Worm (Caenorhabditis elegans) whole organism, L1 larva: Measurements from ENCODE around the gene C31H2.4.

Source experiments
- C04F5.9 ChIP-seq: sonication (generic microtip); optimal IDR thresholded peaks from 2 replicates; lab custom pipeline; 2016; ENCODE audit warnings: missing genetic modification characterization, missing compliant biosample characterization
- C34B4.2 ChIP-seq: sonication (generic microtip); optimal IDR thresholded peaks from 2 replicates; lab custom pipeline; 2017; ENCODE audit warnings: mild to moderate bottlenecking, missing genetic modification characterization, missing compliant biosample characterization
- Y116A8C.19 ChIP-seq: sonication (generic microtip); optimal IDR thresholded peaks from 2 replicates; lab custom pipeline; 2016; ENCODE audit warnings: missing compliant biosample characterization, missing genetic modification characterization, borderline replicate concordance
- alr-1 ChIP-seq: fragments of 200-800 bp; sonication (Bioruptor generic); optimal IDR thresholded peaks from 2 replicates; lab custom pipeline; 2018; ENCODE audit warnings: borderline replicate concordance, mild to moderate bottlenecking, missing genetic modification characterization, missing compliant biosample characterization
- aly-2 ChIP-seq: fragments of 150-350 bp; optimal IDR thresholded peaks from 2 replicates; lab custom pipeline; 2014; ENCODE audit warnings: missing biosample characterization, missing genetic modification characterization
- ceh-63 ChIP-seq: fragments of 200-800 bp; sonication (Bioruptor generic); optimal IDR thresholded peaks from 2 replicates; lab custom pipeline; 2018; ENCODE audit warnings: mild to moderate bottlenecking, missing genetic modification characterization, missing compliant biosample characterization
- ceh-88 ChIP-seq: fragments of 200-800 bp; sonication (Bioruptor generic); IDR thresholded peaks from 2 replicates; pipeline ENCODE4 v1.3.6; 2022; ENCODE audit warnings: missing genetic modification characterization, missing compliant biosample characterization
- ceh-90 ChIP-seq: sonication (generic microtip); optimal IDR thresholded peaks from 2 replicates; lab custom pipeline; 2016; ENCODE audit warnings: missing genetic modification characterization, missing compliant biosample characterization
- dpl-1 ChIP-seq, 3 experiments: fragments of 150-350 bp in 2 of 3; sonication (generic microtip) in 1 of 3; optimal IDR thresholded peaks; 2 replicates each; lab custom pipeline; 2014 to 2017; ENCODE audit warnings: missing biosample characterization in 3 of 3, missing genetic modification characterization in 3 of 3, missing genetic modification reagents in 3 of 3
- egl-27 ChIP-seq, 2 experiments: fragments of 150-350 bp in 1 of 2; sonication (generic microtip); optimal IDR thresholded peaks; 3 replicates each; lab custom pipeline; 2017 to 2018; ENCODE audit warnings: missing biosample characterization in 2 of 2, missing genetic modification characterization in 2 of 2, missing genetic modification reagents in 2 of 2
- ets-5 ChIP-seq: fragments of 200-800 bp; sonication (Bioruptor generic); IDR thresholded peaks from 2 replicates; pipeline ENCODE4 v1.3.6; 2022; ENCODE audit warnings: missing genetic modification characterization, missing compliant biosample characterization
- fkh-4 ChIP-seq: sonication (generic microtip); optimal IDR thresholded peaks from 2 replicates; lab custom pipeline; 2016; ENCODE audit warnings: missing compliant biosample characterization, missing genetic modification characterization, borderline replicate concordance
- fkh-8 ChIP-seq: sonication (generic microtip); optimal IDR thresholded peaks from 2 replicates; lab custom pipeline; 2016; ENCODE audit warnings: mild to moderate bottlenecking, missing genetic modification characterization, missing compliant biosample characterization
- grh-1 ChIP-seq: fragments of 200-800 bp; sonication (Bioruptor generic); IDR thresholded peaks from 2 replicates; pipeline ENCODE4 v1.3.6; 2022; ENCODE audit warnings: missing genetic modification reagents, missing genetic modification characterization, missing compliant biosample characterization
- hpl-2 ChIP-seq: fragments of 150-350 bp; optimal IDR thresholded peaks from 2 replicates; lab custom pipeline; 2014; ENCODE audit warnings: missing biosample characterization, missing genetic modification reagents, missing genetic modification characterization
- isw-1 ChIP-seq: fragments of 200-800 bp; sonication (Bioruptor generic); IDR thresholded peaks from 2 replicates; pipeline ENCODE4 v1.3.6; 2022; ENCODE audit warnings: missing genetic modification characterization, missing compliant biosample characterization
- lin-13 ChIP-seq: fragments of 150-350 bp; optimal IDR thresholded peaks from 2 replicates; lab custom pipeline; 2014; ENCODE audit warnings: missing biosample characterization, missing genetic modification reagents, missing genetic modification characterization
- lin-14 ChIP-seq: fragments of 200-800 bp; sonication (Bioruptor generic); optimal IDR thresholded peaks from 2 replicates; lab custom pipeline; 2018; ENCODE audit warnings: mild to moderate bottlenecking, missing genetic modification characterization, moderate library complexity, missing compliant biosample characterization
- lin-39 ChIP-seq: fragments of 150-350 bp; optimal IDR thresholded peaks from 2 replicates; lab custom pipeline; 2014; ENCODE audit warnings: missing biosample characterization, missing genetic modification reagents, missing genetic modification characterization
- mef-2 ChIP-seq: fragments of 150-350 bp; optimal IDR thresholded peaks from 2 replicates; lab custom pipeline; 2014; ENCODE audit warnings: missing biosample characterization, missing genetic modification characterization
- mep-1 ChIP-seq: fragments of 150-350 bp; optimal IDR thresholded peaks from 2 replicates; lab custom pipeline; 2014; ENCODE audit warnings: missing biosample characterization, missing genetic modification characterization
- nhr-11 ChIP-seq: fragments of 150-350 bp; optimal IDR thresholded peaks from 2 replicates; lab custom pipeline; 2014; ENCODE audit warnings: missing biosample characterization, missing genetic modification characterization
- nhr-19 ChIP-seq: fragments of 200-800 bp; sonication (Bioruptor generic); conservative IDR thresholded peaks from 2 replicates; pipeline ENCODE4 v1.3.6; 2022; ENCODE audit warnings: missing genetic modification characterization, missing compliant biosample characterization
- nhr-20 ChIP-seq: sonication (generic microtip); optimal IDR thresholded peaks from 2 replicates; lab custom pipeline; 2016; ENCODE audit warnings: mild to moderate bottlenecking, missing genetic modification characterization, missing compliant biosample characterization
- nhr-237 ChIP-seq: fragments of 150-350 bp; optimal IDR thresholded peaks from 2 replicates; lab custom pipeline; 2014; ENCODE audit warnings: missing biosample characterization, missing genetic modification characterization
- nhr-28 ChIP-seq: fragments of 150-350 bp; optimal IDR thresholded peaks from 2 replicates; lab custom pipeline; 2014; ENCODE audit warnings: missing biosample characterization, missing genetic modification characterization
- nhr-47 ChIP-seq: sonication (generic microtip); optimal IDR thresholded peaks from 2 replicates; lab custom pipeline; 2016; ENCODE audit warnings: mild to moderate bottlenecking, missing genetic modification characterization, moderate library complexity, missing compliant biosample characterization
- nhr-71 ChIP-seq: sonication (generic microtip); optimal IDR thresholded peaks from 2 replicates; lab custom pipeline; 2016; ENCODE audit warnings: mild to moderate bottlenecking, missing genetic modification characterization, moderate library complexity, missing compliant biosample characterization
- nhr-84 ChIP-seq: sonication (generic microtip); optimal IDR thresholded peaks from 2 replicates; lab custom pipeline; 2017; ENCODE audit warnings: missing biosample characterization, missing genetic modification characterization
- nhr-90 ChIP-seq: sonication (generic microtip); optimal IDR thresholded peaks from 2 replicates; lab custom pipeline; 2016; ENCODE audit warnings: mild to moderate bottlenecking, missing genetic modification characterization, missing compliant biosample characterization; ENCODE audit not compliant: poor library complexity
- pag-3 ChIP-seq: sonication (generic microtip); optimal IDR thresholded peaks from 2 replicates; lab custom pipeline; 2017; ENCODE audit warnings: missing genetic modification characterization, mild to moderate bottlenecking, missing compliant biosample characterization, antibody characterized with exemption, borderline replicate concordance; ENCODE audit not compliant: insufficient read depth
- pqm-1 ChIP-seq: sonication (generic microtip); optimal IDR thresholded peaks from 3 replicates; lab custom pipeline; 2017; ENCODE audit warnings: missing biosample characterization, missing genetic modification characterization
- rnt-1 ChIP-seq: sonication (generic microtip); optimal IDR thresholded peaks from 2 replicates; lab custom pipeline; 2016; ENCODE audit warnings: mild to moderate bottlenecking, missing genetic modification characterization, moderate library complexity, missing compliant biosample characterization
- skn-1 ChIP-seq: fragments of 150-350 bp; optimal IDR thresholded peaks from 2 replicates; lab custom pipeline; 2014; ENCODE audit warnings: missing biosample characterization, missing genetic modification characterization
- sox-4 ChIP-seq: sonication (generic microtip); optimal IDR thresholded peaks from 2 replicates; lab custom pipeline; 2016; ENCODE audit warnings: missing genetic modification characterization, missing compliant biosample characterization
- sptf-1 ChIP-seq: fragments of 150-350 bp; optimal IDR thresholded peaks from 2 replicates; lab custom pipeline; 2014; ENCODE audit warnings: missing biosample characterization, missing genetic modification characterization
- tbx-2 ChIP-seq: sonication (generic microtip); optimal IDR thresholded peaks from 2 replicates; lab custom pipeline; 2016; ENCODE audit warnings: missing genetic modification characterization, missing compliant biosample characterization
- tlp-1 ChIP-seq: fragments of 150-350 bp; optimal IDR thresholded peaks from 2 replicates; lab custom pipeline; 2014; ENCODE audit warnings: missing biosample characterization, missing genetic modification characterization
- unc-62 ChIP-seq: fragments of 150-350 bp; optimal IDR thresholded peaks from 2 replicates; lab custom pipeline; 2014; ENCODE audit warnings: missing biosample characterization, missing genetic modification reagents, missing genetic modification characterization
- zag-1 ChIP-seq: fragments of 150-350 bp; optimal IDR thresholded peaks from 2 replicates; lab custom pipeline; 2014; ENCODE audit warnings: missing biosample characterization, missing genetic modification characterization
- ztf-11 ChIP-seq, 2 experiments: sonication (generic microtip); optimal IDR thresholded peaks; 2 replicates each; lab custom pipeline; 2016 to 2017; ENCODE audit warnings: missing genetic modification characterization in 2 of 2, missing biosample characterization in 1 of 2, missing compliant biosample characterization in 1 of 2

The C31H2.4 gene

DNA sequence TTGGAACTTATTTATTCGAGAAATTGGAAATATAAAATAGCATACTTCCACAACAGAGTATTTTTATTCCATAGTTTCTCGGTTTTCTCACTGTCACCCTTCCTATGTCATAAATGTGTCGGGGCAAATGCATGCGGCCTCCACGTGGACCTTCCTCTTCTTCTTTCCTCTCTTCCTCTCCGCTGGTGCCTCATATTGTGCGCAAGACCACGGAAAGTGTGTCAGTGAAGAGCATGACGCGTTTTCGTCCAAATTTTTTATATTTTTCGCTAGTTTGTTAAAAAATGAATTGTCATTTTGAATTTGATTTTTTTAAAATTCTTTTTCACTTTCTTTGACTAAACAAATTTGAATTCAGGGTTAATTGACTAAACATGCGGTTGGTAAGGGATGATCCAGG lies 5.6 kb upstream of the C31H2.4 start, which contains the start of gene mans-3 (continued):
- peak; percentile 71 to 80 (median 80) for TF ChIP-seq dpl-1 (GFP tag; optimal IDR thresholded peaks at IDR 0.05; lab: Kevin White, UChicago)
- no peak for TF ChIP-seq unc-62 (GFP tag; lab: Kevin White, UChicago)
- TF ChIP-seq sptf-1 (tag; lab: Kevin White, UChicago): no peak
- TF ChIP-seq ceh-63: no peak
- TF ChIP-seq nhr-20 (tag; lab: Kevin White, UChicago): peak; percentile 95
- peak; percentile 94 for TF ChIP-seq rnt-1
- TF ChIP-seq fkh-4: no peak
- TF ChIP-seq nhr-84: no peak
- peak; percentile 36 for TF ChIP-seq C04F5.9 (tag; lab: Kevin White, UChicago)
- no peak for TF ChIP-seq nhr-28 (tag; lab: Kevin White, UChicago)
- TF ChIP-seq lin-13 (GFP tag; lab: Kevin White, UChicago): peak; percentile 83
- TF ChIP-seq nhr-237 (tag; lab: Kevin White, UChicago): peak; percentile 35
- peak; percentile 97 for TF ChIP-seq mep-1 (tag; lab: Kevin White, UChicago)
- peak; percentile 31 to 56 for TF ChIP-seq egl-27 (tag; optimal IDR thresholded peaks at IDR 0.05; lab: Kevin White, UChicago)
- TF ChIP-seq nhr-71 (tag; lab: Kevin White, UChicago): peak; percentile 96
- TF ChIP-seq Y116A8C.19 (tag; lab: Kevin White, UChicago): no peak
- TF ChIP-seq mef-2 (tag; lab: Kevin White, UChicago): peak; percentile 75
- peak; percentile 72 for TF ChIP-seq grh-1 (GFP tag; lab: Robert Waterston, UW)
- TF ChIP-seq nhr-47 (tag; lab: Kevin White, UChicago): peak; percentile 93
- TF ChIP-seq zag-1: no peak
- TF ChIP-seq C34B4.2 (tag; lab: Kevin White, UChicago): no peak
- TF ChIP-seq nhr-90 (tag; lab: Kevin White, UChicago): peak; percentile 90
- peak; percentile 98 for TF ChIP-seq lin-14
- no peak for TF ChIP-seq alr-1 (tag; lab: Kevin White, UChicago)
- peak; percentile 61 for TF ChIP-seq aly-2 (tag; lab: Kevin White, UChicago)
- TF ChIP-seq nhr-19 (GFP tag; lab: Robert Waterston, UW): peak; percentile 89
- peak; percentile 78 for TF ChIP-seq lin-39 (tag; lab: Kevin White, UChicago)
- TF ChIP-seq ztf-11 (tag; optimal IDR thresholded peaks at IDR 0.05; lab: Kevin White, UChicago): peak in 1 of 2 experiments; percentile 65
- no peak for TF ChIP-seq ceh-90 (tag; lab: Kevin White, UChicago)
- TF ChIP-seq pag-3 (tag; lab: Kevin White, UChicago): no peak
- no peak for TF ChIP-seq tlp-1 (tag; lab: Kevin White, UChicago)
- TF ChIP-seq nhr-11 (tag; lab: Kevin White, UChicago): peak; percentile 57
- TF ChIP-seq ceh-88 (GFP tag; lab: Robert Waterston, UW): no peak
- TF ChIP-seq sox-4 (tag; lab: Kevin White, UChicago): peak; percentile 58
- TF ChIP-seq pqm-1 (tag; lab: Kevin White, UChicago): no peak
- TF ChIP-seq, all 84 proteins: peak for 57

DNA sequence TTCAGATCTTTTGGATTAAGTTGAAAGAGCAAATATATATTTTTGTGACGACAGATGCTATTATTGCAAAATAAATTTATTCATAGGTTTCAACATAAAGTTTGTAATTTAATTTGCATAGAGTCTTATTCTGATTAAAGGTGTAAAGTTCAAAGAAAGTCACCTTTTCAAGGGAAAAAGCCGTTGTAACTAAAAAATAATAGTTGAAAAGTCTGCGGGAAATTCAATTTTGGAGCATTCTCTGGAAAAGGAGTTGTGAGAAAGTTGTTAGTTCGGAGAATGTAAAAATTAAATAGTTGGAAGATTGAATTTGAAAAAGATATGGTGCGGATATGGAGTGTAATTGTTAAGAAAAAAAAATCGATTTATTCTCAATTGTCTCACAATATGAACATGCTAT lies 4.6 kb upstream of the C31H2.4 start:
- TF ChIP-seq nhr-84: no peak
- TF ChIP-seq nhr-47 (tag; lab: Kevin White, UChicago): peak; percentile 52
- TF ChIP-seq fkh-8: peak; percentile 48
- TF ChIP-seq tbx-2 (tag; lab: Kevin White, UChicago): no peak
- peak; percentile 54 for TF ChIP-seq nhr-71 (tag; lab: Kevin White, UChicago)
- TF ChIP-seq, all 84 proteins: peak for 3

- TF ChIP-seq sptf-1 (tag; lab: Kevin White, UChicago): no peak
- no peak for TF ChIP-seq ets-5 (GFP tag; lab: Robert Waterston, UW)
- TF ChIP-seq fkh-8: no peak
- no peak for TF ChIP-seq skn-1
- TF ChIP-seq hpl-2 (GFP tag; lab: Kevin White, UChicago): no peak
- TF ChIP-seq isw-1 (GFP tag; lab: Robert Waterston, UW): no peak
Observed at ce11 chrX:5162755-5163154, 3.3 kb upstream of the C31H2.4 start, which contains the start of gene EGAP5.1. Gene EGAP5.1, plus strand, starts transcription at chrX:5163055.
